Fruit fly (Drosophila melanogaster): ENCODE data around the gene CG7900.

dm6 chr3R:8139854-8140402 is 46.0 kb downstream of the CG7900 start:
- TF ChIP-seq Dll (optimal IDR thresholded peaks at IDR 0.05) (no peak), usp (GFP tag; optimal IDR thresholded peaks at IDR 0.05) (no peak), pan (optimal IDR thresholded peaks at IDR 0.05) (no peak), psq (optimal IDR thresholded peaks at IDR 0.05) (no peak), CG8478 (optimal IDR thresholded peaks at IDR 0.05) (no peak)

Data from whole organism.